Worm (Caenorhabditis elegans): ENCODE measurements around the gene nspg-13.

nspg-13 gene

ce11 chrX:5275209-5275608 is 20.2 kb downstream of the nspg-13 start, which contains the start of gene hst-6 (continued):
- TF ChIP-seq hlh-11 (tag; optimal IDR thresholded peaks at IDR 0.05) (peak; percentile 72), ceh-28 (tag; optimal IDR thresholded peaks at IDR 0.05) (peak; percentile 22), ztf-7 (tag; optimal IDR thresholded peaks at IDR 0.05) (no peak), spr-1 (tag; optimal IDR thresholded peaks at IDR 0.05) (peak; percentile 23), set-16 (GFP tag; IDR thresholded peaks at IDR 0.05) (no peak), lin-13 (GFP tag; optimal IDR thresholded peaks at IDR 0.05) (peak; percentile 69), dve-1 (tag; optimal IDR thresholded peaks at IDR 0.05; ENCODE audit: insufficient read depth) (peak; percentile 66), nhr-10 (tag; optimal IDR thresholded peaks at IDR 0.05) (no peak), unc-39 (tag; optimal IDR thresholded peaks at IDR 0.05) (no peak), lin-1 (GFP tag; IDR thresholded peaks at IDR 0.05) (0 out of 2 replicates have a peak, but pooled peaks have one; percentile 20), mes-2 (tag; optimal IDR thresholded peaks at IDR 0.05; ENCODE audit: poor library complexity, severe bottlenecking) (peak; percentile 82), nhr-41 (GFP tag; IDR thresholded peaks at IDR 0.05) (no peak), F10B5.3 (tag; optimal IDR thresholded peaks at IDR 0.05) (no peak), gei-8 (GFP tag; optimal IDR thresholded peaks at IDR 0.05) (no peak), daf-12 (tag; optimal IDR thresholded peaks at IDR 0.05) (no peak), pha-4 (GFP tag; IDR thresholded peaks at IDR 0.05) (0 out of 2 replicates have a peak, but pooled peaks have one; percentile 41), pha-4 (tag; optimal IDR thresholded peaks at IDR 0.05) (no peak), F44E2.7 (GFP tag; IDR thresholded peaks at IDR 0.05) (no peak), dmd-9 (GFP tag; IDR thresholded peaks at IDR 0.05) (no peak), F49E8.2 (tag; optimal IDR thresholded peaks at IDR 0.05; ENCODE audit: borderline replicate concordance) (no peak), mep-1 (tag; optimal IDR thresholded peaks at IDR 0.05) (peak; percentile 86), D1046.2 (GFP tag; IDR thresholded peaks at IDR 0.05) (no peak)

- TF ChIP-seq ceh-32 (tag; optimal IDR thresholded peaks at IDR 0.05; ENCODE audit: poor library complexity) = no peak
- TF ChIP-seq unc-62 (GFP tag; optimal IDR thresholded peaks at IDR 0.05 in 1 of 2) = peak in 1 of 2 experiments; percentile 32
- no peak for TF ChIP-seq unc-62 (tag; optimal IDR thresholded peaks at IDR 0.05)
- TF ChIP-seq aha-1 (tag) = peak; percentile 78
- TF ChIP-seq snpc-4 (tag; optimal IDR thresholded peaks at IDR 0.05) = no peak
- TF ChIP-seq rbr-2 (tag; optimal IDR thresholded peaks at IDR 0.05) = no peak
Measured at ce11 chrX:5276772-5277171, 21.8 kb downstream of the nspg-13 start.

DNA sequence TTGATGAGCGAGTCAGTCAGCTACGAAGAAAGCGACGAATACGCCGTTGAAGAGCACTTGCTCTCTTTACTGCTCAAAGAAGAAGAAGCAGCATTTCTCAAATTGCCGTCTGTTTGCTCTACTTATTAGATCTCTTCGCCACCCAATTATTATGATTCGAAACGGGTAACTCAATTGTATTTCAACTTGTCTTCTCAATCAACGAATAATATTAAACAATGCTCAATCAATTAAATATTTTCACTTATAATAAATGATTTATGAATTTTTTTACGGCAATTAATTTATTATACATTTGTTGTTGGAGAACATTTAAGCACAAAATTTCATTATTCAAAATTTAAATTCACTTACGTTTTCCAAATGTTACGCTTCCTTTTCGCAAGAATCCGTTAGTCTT is 23.3 kb downstream of the nspg-13 start:
- TF ChIP-seq mxl-3 (GFP tag; optimal IDR thresholded peaks at IDR 0.05) (no peak), nhr-48 (tag; optimal IDR thresholded peaks at IDR 0.05) (no peak)

- TF ChIP-seq ZK337.2 (GFP tag; IDR thresholded peaks at IDR 0.05) = no peak
- TF ChIP-seq daf-16 (GFP tag; optimal IDR thresholded peaks at IDR 0.05) = no peak
- peak; percentile 86 for TF ChIP-seq daf-16 (tag; optimal IDR thresholded peaks at IDR 0.05)
- TF ChIP-seq F26F4.8 (GFP tag; conservative IDR thresholded peaks at IDR 0.05) = no peak
- peak; percentile 81 for TF ChIP-seq dve-1 (tag; optimal IDR thresholded peaks at IDR 0.05; ENCODE audit: insufficient read depth)
- no peak for TF ChIP-seq spr-3 (GFP tag; optimal IDR thresholded peaks at IDR 0.05)
- TF ChIP-seq pha-4 (GFP tag; IDR thresholded peaks at IDR 0.05) = no peak
- no peak for TF ChIP-seq pha-4 (tag; optimal IDR thresholded peaks at IDR 0.05)
- no peak for TF ChIP-seq zfp-2 (tag; optimal IDR thresholded peaks at IDR 0.05)
- no peak for TF ChIP-seq nhr-76 (tag; optimal IDR thresholded peaks at IDR 0.05)
- no peak for TF ChIP-seq sdz-12 (GFP tag; optimal IDR thresholded peaks at IDR 0.05)
- peak; percentile 96 for TF ChIP-seq T20F7.1 (GFP tag; optimal IDR thresholded peaks at IDR 0.05)
- TF ChIP-seq ztf-11 (tag; optimal IDR thresholded peaks at IDR 0.05) = no peak
- peak; percentile 11 for TF ChIP-seq nhr-6 (tag; optimal IDR thresholded peaks at IDR 0.05)
- no peak for TF ChIP-seq lin-15B (tag; optimal IDR thresholded peaks at IDR 0.05)
- peak; percentile 22 for TF ChIP-seq nhr-77 (tag; optimal IDR thresholded peaks at IDR 0.05)
- TF ChIP-seq ctbp-1 (GFP tag; IDR thresholded peaks at IDR 0.05) = 0 out of 2 replicates have a peak, but pooled peaks have one; percentile 20
- TF ChIP-seq snpc-4 (tag; optimal IDR thresholded peaks at IDR 0.05) = no peak
- no peak for TF ChIP-seq lin-39 (tag; optimal IDR thresholded peaks at IDR 0.05)
- no peak for TF ChIP-seq dmd-8 (GFP tag; IDR thresholded peaks at IDR 0.05)
- TF ChIP-seq ceh-44 (GFP tag; IDR thresholded peaks at IDR 0.05) = no peak
- no peak for TF ChIP-seq D1046.2 (GFP tag; IDR thresholded peaks at IDR 0.05)
- no peak for TF ChIP-seq lin-13 (GFP tag; optimal IDR thresholded peaks at IDR 0.05)
- TF ChIP-seq Y5F2A.4 (GFP tag; optimal IDR thresholded peaks at IDR 0.05) = no peak
- peak; percentile 76 for TF ChIP-seq hlh-11 (tag; optimal IDR thresholded peaks at IDR 0.05)
Measured at ce11 chrX:5279170-5279635, 24.2 kb downstream of the nspg-13 start, which contains the start of gene Y34B4A.2. TSS of gene Y34B4A.2 (plus strand) at chrX:5279497.
